Worm (Caenorhabditis elegans) whole organism, early embryonic: ENCODE data around the gene C30H6.5.

ENCODE experiments used
- B0310.2 ChIP-seq: sonication (generic microtip); optimal IDR thresholded peaks from 2 replicates; lab custom pipeline; 2016; ENCODE audit warnings: mild to moderate bottlenecking, missing genetic modification characterization, missing compliant biosample characterization
- F13C5.2 ChIP-seq: sonication (generic microtip); optimal IDR thresholded peaks from 2 replicates; lab custom pipeline; 2017; ENCODE audit warnings: mild to moderate bottlenecking, missing genetic modification characterization, inconsistent platforms, missing compliant biosample characterization
- aly-1 ChIP-seq: sonication (generic microtip); optimal IDR thresholded peaks from 2 replicates; lab custom pipeline; 2016; ENCODE audit warnings: missing genetic modification characterization, missing compliant biosample characterization
- ama-1 ChIP-seq: fragments of 150-350 bp; optimal IDR thresholded peaks from 2 replicates; lab custom pipeline; 2014
- ceh-13 ChIP-seq: fragments of 200-800 bp; sonication (Bioruptor generic); optimal IDR thresholded peaks from 2 replicates; lab custom pipeline; 2018; ENCODE audit warnings: mild to moderate bottlenecking, missing genetic modification characterization, missing compliant biosample characterization
- ceh-36 ChIP-seq: sonication (generic microtip); optimal IDR thresholded peaks from 2 replicates; lab custom pipeline; 2016; ENCODE audit warnings: missing genetic modification characterization, inconsistent platforms, missing compliant biosample characterization
- ets-7 ChIP-seq: sonication (generic microtip); optimal IDR thresholded peaks from 2 replicates; lab custom pipeline; 2016; ENCODE audit warnings: missing genotype, missing genetic modification characterization, missing compliant biosample characterization
- flt-1 ChIP-seq: fragments of 200-800 bp; sonication (Bioruptor generic); IDR thresholded peaks from 2 replicates; pipeline ENCODE4 v1.3.6; 2022; ENCODE audit warnings: missing genetic modification characterization, missing compliant biosample characterization
- hmbx-1 ChIP-seq: sonication (generic microtip); optimal IDR thresholded peaks from 2 replicates; lab custom pipeline; 2016; ENCODE audit warnings: mild to moderate bottlenecking, missing genetic modification characterization, missing compliant biosample characterization
- hmg-4 ChIP-seq: fragments of 200-800 bp; sonication (Bioruptor generic); optimal IDR thresholded peaks from 2 replicates; lab custom pipeline; 2018; ENCODE audit warnings: mild to moderate bottlenecking, missing genetic modification characterization, missing compliant biosample characterization
- hnd-1 ChIP-seq: sonication (generic microtip); optimal IDR thresholded peaks from 2 replicates; lab custom pipeline; 2016; ENCODE audit warnings: missing genetic modification characterization, missing compliant biosample characterization
- pes-1 ChIP-seq: fragments of 200-800 bp; sonication (Bioruptor generic); IDR thresholded peaks from 2 replicates; pipeline ENCODE4 v1.3.6; 2022; ENCODE audit warnings: missing genetic modification reagents, missing genetic modification characterization, missing compliant biosample characterization
- scrt-1 ChIP-seq: fragments of 200-800 bp; sonication (Bioruptor generic); IDR thresholded peaks from 2 replicates; pipeline ENCODE4 v1.3.6; 2022; ENCODE audit warnings: missing genetic modification characterization, missing compliant biosample characterization
- sea-1 ChIP-seq: fragments of 200-800 bp; sonication (Bioruptor generic); conservative IDR thresholded peaks from 2 replicates; pipeline ENCODE4 v1.3.6; 2022; ENCODE audit warnings: missing genetic modification characterization, missing compliant biosample characterization
- tbx-11 ChIP-seq: fragments of 200-800 bp; sonication (Bioruptor generic); IDR thresholded peaks from 2 replicates; pipeline ENCODE4 v1.3.6; 2022; ENCODE audit warnings: missing genetic modification characterization, missing compliant biosample characterization
- tbx-37 ChIP-seq: fragments of 200-800 bp; sonication (Bioruptor generic); conservative IDR thresholded peaks from 2 replicates; pipeline ENCODE4 v1.3.6; 2022; ENCODE audit warnings: missing genetic modification reagents, missing genetic modification characterization, missing compliant biosample characterization
- tra-4 ChIP-seq: sonication (generic microtip); optimal IDR thresholded peaks from 2 replicates; lab custom pipeline; 2017; ENCODE audit warnings: missing genetic modification characterization, missing compliant biosample characterization

C30H6.5 gene

ce11 chrIV:17368292-17368691 lies 3.3 kb upstream of the C30H6.5 start, which contains the start of gene trh-1:
TSS of gene trh-1 (plus strand) at chrIV:17368592.
- no peak for TF ChIP-seq tbx-37 (GFP tag; lab: Robert Waterston, UW)

ce11 chrIV:17376127-17376526 lies 4.6 kb downstream of the C30H6.5 start, which contains the start of gene haf-1:
TSS of gene haf-1 (plus strand) at chrIV:17376427.
- TF ChIP-seq hmg-4 (GFP tag; lab: Kevin White, UChicago) (no peak), tbx-11 (GFP tag; lab: Robert Waterston, UW) (no peak), hnd-1 (no peak), hmbx-1 (no peak), ceh-36 (no peak), tra-4 (tag; lab: Kevin White, UChicago) (no peak), flt-1 (GFP tag; lab: Robert Waterston, UW) (no peak), F13C5.2 (tag; lab: Kevin White, UChicago) (no peak), ama-1 (lab: Kevin White, UChicago) (no peak), tbx-37 (GFP tag; lab: Robert Waterston, UW) (no peak), pes-1 (GFP tag; lab: Robert Waterston, UW) (no peak), sea-1 (no peak), ets-7 (tag; lab: Kevin White, UChicago) (no peak), scrt-1 (GFP tag; lab: Robert Waterston, UW) (no peak), aly-1 (tag; lab: Kevin White, UChicago) (no peak), B0310.2 (tag; lab: Kevin White, UChicago) (no peak), ceh-13 (GFP tag; lab: Kevin White, UChicago) (no peak)

DNA sequence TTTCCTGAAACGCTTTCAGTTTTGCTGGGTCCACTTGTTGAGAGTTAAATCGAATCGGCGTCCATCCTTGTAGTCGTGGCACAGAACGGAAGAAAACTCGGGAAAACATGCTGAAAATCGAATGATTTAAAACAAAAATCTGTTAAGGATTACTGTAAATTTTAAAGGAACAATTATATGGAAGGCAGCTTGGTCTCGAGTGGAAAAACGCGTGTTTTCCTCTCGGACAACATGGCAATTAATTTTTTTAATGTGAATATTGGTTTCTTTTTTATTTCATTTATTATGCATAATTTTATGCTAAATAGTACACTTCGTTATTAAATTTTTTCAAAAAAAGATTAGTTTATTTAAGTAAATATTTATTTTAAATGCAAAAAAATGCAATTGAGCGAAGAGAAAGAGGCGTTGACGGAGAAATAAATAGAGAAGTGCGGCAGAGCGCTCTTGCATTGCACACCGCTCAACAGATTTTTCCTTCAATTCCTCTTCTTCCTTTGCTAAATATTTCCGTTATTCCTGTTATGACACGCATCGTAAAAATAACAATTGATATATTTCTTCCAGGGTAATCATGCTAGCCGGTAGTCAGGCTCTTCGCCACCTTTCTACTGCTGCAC lies 8.6 kb downstream of the C30H6.5 start, which contains the start of the genes C30H6.9 and dlat-2:
Gene C30H6.9, minus strand, starts transcription at position 110 of the 620 bp plus-strand sequence.
Gene dlat-2, plus strand, starts transcription at position 566 of the 620 bp plus-strand sequence.
- TF ChIP-seq hmbx-1 (no peak), F13C5.2 (tag; lab: Kevin White, UChicago) (peak; percentile 32)

- TF ChIP-seq hmbx-1 (no peak), hmg-4 (GFP tag; lab: Kevin White, UChicago) (no peak), tra-4 (tag; lab: Kevin White, UChicago) (no peak), scrt-1 (GFP tag; lab: Robert Waterston, UW) (no peak), sea-1 (no peak), pes-1 (GFP tag; lab: Robert Waterston, UW) (no peak), tbx-11 (GFP tag; lab: Robert Waterston, UW) (no peak)
These were observed 10.5 kb downstream of the C30H6.5 start, which contains the start of gene C30H6.8 for ce11 chrIV:17382029-17382428. TSS of gene C30H6.8 (plus strand) at chrIV:17382329.

DNA sequence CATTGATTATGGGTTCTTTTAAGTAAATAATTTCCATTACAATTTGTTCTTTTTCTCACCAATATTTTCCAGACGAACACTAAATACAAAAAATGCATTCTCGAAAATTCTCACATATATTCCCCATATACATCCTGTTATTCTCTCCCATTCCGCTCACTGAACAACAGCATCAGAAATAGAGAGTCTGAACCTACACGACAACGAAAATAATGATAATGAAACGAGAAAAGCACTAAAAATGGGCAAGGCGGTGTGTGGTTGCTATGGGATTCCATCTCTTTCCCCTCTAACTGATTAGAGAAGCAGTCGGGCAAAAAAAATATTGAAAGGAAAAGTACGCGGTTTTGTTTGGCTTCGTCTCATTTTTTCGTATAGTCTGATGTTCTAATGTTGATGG lies 11.5 kb downstream of the C30H6.5 start, which contains the start of gene C30H6.12:
Gene C30H6.12, plus strand, starts transcription at position 301 of the 400 bp plus-strand sequence.
- no peak for TF ChIP-seq tra-4 (tag; lab: Kevin White, UChicago)
- no peak for TF ChIP-seq tbx-37 (GFP tag; lab: Robert Waterston, UW)
- TF ChIP-seq F13C5.2 (tag; lab: Kevin White, UChicago) = no peak
- no peak for TF ChIP-seq tbx-11 (GFP tag; lab: Robert Waterston, UW)
- no peak for TF ChIP-seq aly-1 (tag; lab: Kevin White, UChicago)
- TF ChIP-seq hmbx-1 = no peak
- TF ChIP-seq sea-1 = no peak
- no peak for TF ChIP-seq ceh-36
- TF ChIP-seq flt-1 (GFP tag; lab: Robert Waterston, UW) = no peak
- TF ChIP-seq hnd-1 = no peak
- TF ChIP-seq ceh-13 (GFP tag; lab: Kevin White, UChicago) = no peak
- TF ChIP-seq B0310.2 (tag; lab: Kevin White, UChicago) = no peak
- TF ChIP-seq scrt-1 (GFP tag; lab: Robert Waterston, UW) = no peak
- TF ChIP-seq hmg-4 (GFP tag; lab: Kevin White, UChicago) = no peak
- no peak for TF ChIP-seq ama-1 (lab: Kevin White, UChicago)
- no peak for TF ChIP-seq ets-7 (tag; lab: Kevin White, UChicago)

DNA sequence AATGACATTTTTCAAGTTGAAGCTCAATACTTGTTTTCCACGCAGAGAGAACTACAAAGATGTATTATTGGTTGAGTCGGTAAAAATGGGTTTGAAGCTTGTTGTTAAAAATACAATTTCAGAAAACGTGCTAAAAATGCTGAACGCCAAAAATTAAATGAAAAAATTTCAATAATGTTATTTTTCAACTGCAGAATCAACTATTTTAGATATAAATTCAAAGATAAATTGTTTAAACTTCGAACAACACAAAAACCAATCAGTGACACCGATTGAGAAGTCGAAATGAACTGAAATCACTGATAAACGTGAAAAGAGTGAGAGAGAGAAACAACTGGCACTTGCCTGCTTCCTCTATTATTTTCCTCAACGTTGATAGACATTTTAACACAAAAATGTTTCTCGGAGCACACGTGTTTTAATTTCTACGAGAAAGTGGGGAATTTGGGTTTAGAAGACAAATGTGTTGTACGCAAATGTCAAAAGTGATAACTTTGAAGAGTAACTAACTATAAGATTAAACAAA lies 15.9 kb downstream of the C30H6.5 start, which contains the start of gene T02D1.8:
Gene T02D1.8, minus strand, starts transcription at position 51 of the 526 bp plus-strand sequence.
- TF ChIP-seq ets-7 (tag; lab: Kevin White, UChicago) = no peak
- no peak for TF ChIP-seq tra-4 (tag; lab: Kevin White, UChicago)
- TF ChIP-seq hmbx-1 = no peak
- no peak for TF ChIP-seq tbx-37 (GFP tag; lab: Robert Waterston, UW)
- TF ChIP-seq ceh-13 (GFP tag; lab: Kevin White, UChicago) = no peak
- no peak for TF ChIP-seq ama-1 (lab: Kevin White, UChicago)
- no peak for TF ChIP-seq hnd-1
- TF ChIP-seq hmg-4 (GFP tag; lab: Kevin White, UChicago) = no peak
- no peak for TF ChIP-seq tbx-11 (GFP tag; lab: Robert Waterston, UW)
- no peak for TF ChIP-seq aly-1 (tag; lab: Kevin White, UChicago)
- TF ChIP-seq flt-1 (GFP tag; lab: Robert Waterston, UW) = no peak
- TF ChIP-seq ceh-36 = no peak
- no peak for TF ChIP-seq sea-1
- TF ChIP-seq F13C5.2 (tag; lab: Kevin White, UChicago) = no peak
- TF ChIP-seq B0310.2 (tag; lab: Kevin White, UChicago) = no peak
- TF ChIP-seq scrt-1 (GFP tag; lab: Robert Waterston, UW) = no peak
- no peak for TF ChIP-seq pes-1 (GFP tag; lab: Robert Waterston, UW)

DNA sequence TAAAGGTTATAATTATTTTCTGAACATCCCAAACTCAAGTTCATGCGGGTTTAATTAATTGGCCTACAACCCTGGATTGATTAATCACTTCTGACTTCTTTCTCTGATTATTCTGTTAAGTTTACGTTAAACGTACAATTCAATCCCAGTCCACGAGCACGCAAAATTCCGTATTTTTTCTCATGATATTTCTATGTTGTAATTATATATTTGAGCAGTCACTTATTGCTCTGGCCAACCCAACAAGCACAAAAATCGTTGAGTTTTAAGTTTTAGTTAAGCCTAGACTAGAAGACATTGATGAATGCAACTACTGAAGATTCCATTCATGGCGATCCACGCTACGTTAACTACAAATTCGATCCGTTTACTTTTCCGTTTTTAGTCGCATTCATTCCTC lies 24.3 kb downstream of the C30H6.5 start, which contains the start of gene sru-15:
Gene sru-15, plus strand, starts transcription at position 301 of the 400 bp plus-strand sequence.
- TF ChIP-seq tbx-11 (GFP tag; lab: Robert Waterston, UW) = no peak
- no peak for TF ChIP-seq ceh-13 (GFP tag; lab: Kevin White, UChicago)
- no peak for TF ChIP-seq ceh-36
- no peak for TF ChIP-seq F13C5.2 (tag; lab: Kevin White, UChicago)
